Fruit fly (Drosophila melanogaster) ovary, adult (tissue): ENCODE results near the gene Saysd1.

Source experiments
- CG17801 ChIP-seq: fragments of 200-800 bp; optimal IDR thresholded peaks from 2 replicates; lab custom pipeline; 2019; ENCODE audit warnings: missing biosample characterization, mild to moderate bottlenecking, missing genetic modification characterization, moderate library complexity; ENCODE audit not compliant: partially characterized antibody

Gene Saysd1

dm6 chr3R:25215123-25215522 is at the start of gene Saysd1:
TSS of gene Saysd1 (minus strand) at chr3R:25215188.
- TF ChIP-seq CG17801, result peak; percentile 41

dm6 chr3R:25262322-25262761 is 47.4 kb upstream of the Saysd1 start, which contains the start of the genes Kdsr and CG11858:
TSS of gene Kdsr (minus strand) at chr3R:25262498.
TSS of gene CG11858 (plus strand) at chr3R:25262741.
- peak; percentile 83 for TF ChIP-seq CG17801

- no peak for TF ChIP-seq CG17801
Measured at dm6 chr3R:25260670-25261069, 45.7 kb upstream of the Saysd1 start.

dm6 chr3R:25258628-25259240 is 43.7 kb upstream of the Saysd1 start, which contains the start of gene CG11857:
TSS of gene CG11857 (plus strand) at chr3R:25258898.
- TF ChIP-seq CG17801, result peak; percentile 97

dm6 chr3R:25249145-25250141 is 34.5 kb upstream of the Saysd1 start, which contains the start of gene Nup358:
TSS of gene Nup358 (plus strand) at chr3R:25249348.
- peak; percentile 66 for TF ChIP-seq CG17801

- TF ChIP-seq CG17801, result peak; percentile 89
Measured at dm6 chr3R:25247379-25247869, 32.4 kb upstream of the Saysd1 start, which contains the start of the genes RpS27 and Nup37. TSS of gene RpS27 (minus strand) at chr3R:25247514. TSS of gene Nup37 (plus strand) at chr3R:25247658.

- TF ChIP-seq CG17801, result no peak
Measured at dm6 chr3R:25245052-25245813, 30.2 kb upstream of the Saysd1 start, which contains the start of gene bam. TSS of gene bam (minus strand) at chr3R:25245109.

dm6 chr3R:25241507-25242070 is 26.6 kb upstream of the Saysd1 start, which contains the start of gene CG11854:
TSS of gene CG11854 (plus strand) at chr3R:25242020.
- TF ChIP-seq CG17801, result no peak

dm6 chr3R:25239880-25240279 is 24.9 kb upstream of the Saysd1 start, which contains the start of gene to:
TSS of gene to (plus strand) at chr3R:25240180.
- no peak for TF ChIP-seq CG17801

- no peak for TF ChIP-seq CG17801
Measured at dm6 chr3R:25238771-25239700, 24.0 kb upstream of the Saysd1 start.

- TF ChIP-seq CG17801, result no peak
Measured at dm6 chr3R:25237314-25237713, 22.3 kb upstream of the Saysd1 start, which contains the start of gene Jhbp7. TSS of gene Jhbp7 (plus strand) at chr3R:25237614.

- no peak for TF ChIP-seq CG17801
Measured at dm6 chr3R:25236121-25236520, 21.1 kb upstream of the Saysd1 start.

dm6 chr3R:25235362-25235761 is 20.4 kb upstream of the Saysd1 start, which contains the start of gene Sil1:
TSS of gene Sil1 (minus strand) at chr3R:25235529.
- TF ChIP-seq CG17801, result peak; percentile 29
